Worm (Caenorhabditis elegans) whole organism, midembryonic: ENCODE data around the gene daf-42.

Experiments used
- cog-1 ChIP-seq: sonication (generic microtip); optimal IDR thresholded peaks from 2 replicates; lab custom pipeline; 2016; ENCODE audit warnings: missing genetic modification characterization, missing compliant biosample characterization
- flt-1 ChIP-seq: fragments of 200-800 bp; sonication (Bioruptor generic); IDR thresholded peaks from 2 replicates; pipeline ENCODE4 v1.3.6; 2022; ENCODE audit warnings: missing genetic modification characterization, missing compliant biosample characterization
- klf-2 ChIP-seq: fragments of 200-800 bp; sonication (Bioruptor generic); conservative IDR thresholded peaks from 2 replicates; pipeline ENCODE4 v1.3.6; 2022; ENCODE audit warnings: missing genetic modification reagents, missing genetic modification characterization, missing compliant biosample characterization
- tab-1 ChIP-seq: fragments of 200-800 bp; sonication (Bioruptor generic); IDR thresholded peaks from 2 replicates; pipeline ENCODE4 v1.3.6; 2022; ENCODE audit warnings: missing genetic modification characterization, missing compliant biosample characterization
- ztf-29 ChIP-seq: fragments of 200-800 bp; sonication (Bioruptor generic); IDR thresholded peaks from 2 replicates; pipeline ENCODE4 v1.3.6; 2022; ENCODE audit warnings: missing genetic modification reagents, missing genetic modification characterization, missing compliant biosample characterization

- TF ChIP-seq ztf-29 (no peak), cog-1 (tag; lab: Kevin White, UChicago) (no peak), tab-1 (GFP tag; lab: Robert Waterston, UW) (no peak), flt-1 (GFP tag; lab: Robert Waterston, UW) (no peak), klf-2 (no peak)
These were observed 21.0 kb downstream of the daf-42 start for ce11 chrIV:7325698-7326097.
